Worm (Caenorhabditis elegans) whole organism, L3 larva: ENCODE results near the gene rabs-5.

Experiments
- aly-2 ChIP-seq: fragments of 150-350 bp; optimal IDR thresholded peaks from 2 replicates; lab custom pipeline; 2014; ENCODE audit warnings: missing biosample characterization, missing genetic modification characterization
- ama-1 ChIP-seq: fragments of 150-350 bp; optimal IDR thresholded peaks from 2 replicates; lab custom pipeline; 2018
- ceh-28 ChIP-seq: fragments of 150-350 bp; optimal IDR thresholded peaks from 2 replicates; lab custom pipeline; 2014; ENCODE audit warnings: missing biosample characterization, missing genetic modification reagents, missing genetic modification characterization
- ceh-82 ChIP-seq: fragments of 150-350 bp; optimal IDR thresholded peaks from 2 replicates; lab custom pipeline; 2014; ENCODE audit warnings: missing biosample characterization, missing genetic modification characterization
- ceh-9 ChIP-seq: sonication (generic microtip); optimal IDR thresholded peaks from 2 replicates; lab custom pipeline; 2018; ENCODE audit warnings: missing biosample characterization, missing genetic modification characterization
- daf-12 ChIP-seq: fragments of 150-350 bp; optimal IDR thresholded peaks from 2 replicates; lab custom pipeline; 2014; ENCODE audit warnings: missing biosample characterization, missing genetic modification reagents, missing genetic modification characterization
- egl-27 ChIP-seq: sonication (generic microtip); optimal IDR thresholded peaks from 4 replicates; lab custom pipeline; 2017; ENCODE audit warnings: missing biosample characterization, missing genetic modification reagents, missing genetic modification characterization
- egl-5 ChIP-seq: fragments of 150-350 bp; optimal IDR thresholded peaks from 2 replicates; lab custom pipeline; 2017; ENCODE audit warnings: missing biosample characterization, missing genetic modification reagents, missing genetic modification characterization, inconsistent platforms
- elt-1 ChIP-seq: fragments of 150-350 bp; optimal IDR thresholded peaks from 2 replicates; lab custom pipeline; 2014; ENCODE audit warnings: missing biosample characterization, missing genetic modification characterization
- elt-2 ChIP-seq: sonication (generic microtip); optimal IDR thresholded peaks from 2 replicates; lab custom pipeline; 2016; ENCODE audit warnings: missing genetic modification reagents, mild to moderate bottlenecking, missing genetic modification characterization, missing compliant biosample characterization
- elt-3 ChIP-seq, 3 experiments: fragments of 150-350 bp in 1 of 3; sonication (generic microtip) in 2 of 3; optimal IDR thresholded peaks; 2 replicates in 2 of 3; 4 replicates in 1 of 3; lab custom pipeline; 2014 to 2017; ENCODE audit warnings: missing biosample characterization in 3 of 3, missing genetic modification characterization in 3 of 3
- fkh-10 ChIP-seq: sonication (generic microtip); optimal IDR thresholded peaks from 2 replicates; lab custom pipeline; 2017; ENCODE audit warnings: missing biosample characterization, missing genetic modification reagents, missing genetic modification characterization
- fkh-2 ChIP-seq: fragments of 150-350 bp; optimal IDR thresholded peaks from 2 replicates; lab custom pipeline; 2014; ENCODE audit warnings: missing biosample characterization, missing genetic modification reagents, missing genetic modification characterization
- fos-1 ChIP-seq: fragments of 150-350 bp; optimal IDR thresholded peaks from 2 replicates; lab custom pipeline; 2014; ENCODE audit warnings: missing biosample characterization, missing genetic modification characterization
- hmg-11 ChIP-seq: sonication (generic microtip); optimal IDR thresholded peaks from 2 replicates; lab custom pipeline; 2016; ENCODE audit warnings: missing genetic modification characterization, missing compliant biosample characterization
- jun-1 ChIP-seq: fragments of 150-350 bp; optimal IDR thresholded peaks from 2 replicates; lab custom pipeline; 2014; ENCODE audit warnings: missing biosample characterization, missing genetic modification reagents, missing genetic modification characterization
- lin-15B ChIP-seq: fragments of 150-350 bp; optimal IDR thresholded peaks from 2 replicates; lab custom pipeline; 2014; ENCODE audit warnings: missing biosample characterization, missing genetic modification characterization
- lin-39 ChIP-seq: fragments of 150-350 bp; optimal IDR thresholded peaks from 2 replicates; lab custom pipeline; 2018; ENCODE audit warnings: missing biosample characterization, missing genetic modification reagents, missing genetic modification characterization
- lsy-12 ChIP-seq: sonication (generic microtip); optimal IDR thresholded peaks from 2 replicates; lab custom pipeline; 2016; ENCODE audit warnings: mild to moderate bottlenecking, missing genetic modification characterization, missing compliant biosample characterization
- mdl-1 ChIP-seq: fragments of 150-350 bp; optimal IDR thresholded peaks from 2 replicates; lab custom pipeline; 2014; ENCODE audit warnings: missing biosample characterization, missing genetic modification characterization
- mml-1 ChIP-seq: fragments of 150-350 bp; sonication (generic microtip); optimal IDR thresholded peaks from 3 replicates; lab custom pipeline; 2014; ENCODE audit warnings: missing biosample characterization, missing genetic modification characterization
- nfya-1 ChIP-seq: sonication (generic microtip); optimal IDR thresholded peaks from 2 replicates; lab custom pipeline; 2017; ENCODE audit warnings: missing genetic modification characterization, mild to moderate bottlenecking, missing compliant biosample characterization, antibody characterized with exemption, moderate library complexity; ENCODE audit not compliant: insufficient read depth
- nhr-23 ChIP-seq: fragments of 150-350 bp; optimal IDR thresholded peaks from 2 replicates; lab custom pipeline; 2014; ENCODE audit warnings: missing biosample characterization, missing genetic modification reagents, missing genetic modification characterization
- nhr-237 ChIP-seq: fragments of 150-350 bp; optimal IDR thresholded peaks from 2 replicates; lab custom pipeline; 2014; ENCODE audit warnings: missing biosample characterization, missing genetic modification characterization
- nhr-28 ChIP-seq: fragments of 150-350 bp; optimal IDR thresholded peaks from 2 replicates; lab custom pipeline; 2014; ENCODE audit warnings: missing biosample characterization, missing genetic modification characterization
- nhr-43 ChIP-seq: sonication (generic microtip); optimal IDR thresholded peaks from 2 replicates; lab custom pipeline; 2016; ENCODE audit warnings: mild to moderate bottlenecking, missing genetic modification characterization, missing compliant biosample characterization; ENCODE audit not compliant: poor library complexity, severe bottlenecking
- nhr-67 ChIP-seq: fragments of 150-350 bp; optimal IDR thresholded peaks from 2 replicates; lab custom pipeline; 2014; ENCODE audit warnings: missing biosample characterization, missing genetic modification characterization
- nhr-76 ChIP-seq: fragments of 150-350 bp; sonication (generic microtip); optimal IDR thresholded peaks from 5 replicates; lab custom pipeline; 2014; ENCODE audit warnings: missing biosample characterization, missing genetic modification characterization
- nhr-77 ChIP-seq: fragments of 150-350 bp; optimal IDR thresholded peaks from 2 replicates; lab custom pipeline; 2014; ENCODE audit warnings: missing biosample characterization, missing genetic modification characterization
- pha-4 ChIP-seq: fragments of 150-350 bp; optimal IDR thresholded peaks from 2 replicates; lab custom pipeline; 2014; ENCODE audit warnings: missing biosample characterization, missing genetic modification reagents, missing genetic modification characterization
- pqm-1 ChIP-seq: fragments of 150-350 bp; optimal IDR thresholded peaks from 2 replicates; lab custom pipeline; 2017; ENCODE audit warnings: missing biosample characterization, missing genetic modification characterization, inconsistent platforms
- sea-2 ChIP-seq: fragments of 150-350 bp; sonication (generic microtip); optimal IDR thresholded peaks from 4 replicates; lab custom pipeline; 2014; ENCODE audit warnings: missing biosample characterization, missing genetic modification reagents, missing genetic modification characterization
- skn-1 ChIP-seq: fragments of 150-350 bp; optimal IDR thresholded peaks from 2 replicates; lab custom pipeline; 2014; ENCODE audit warnings: missing biosample characterization, missing genetic modification characterization
- snpc-4 ChIP-seq: fragments of 150-350 bp; optimal IDR thresholded peaks from 2 replicates; lab custom pipeline; 2014; ENCODE audit warnings: missing biosample characterization, missing genetic modification characterization
- tbx-2 ChIP-seq: sonication (generic microtip); optimal IDR thresholded peaks from 2 replicates; lab custom pipeline; 2016; ENCODE audit warnings: mild to moderate bottlenecking, missing genetic modification characterization, missing compliant biosample characterization
- unc-39 ChIP-seq: sonication (generic microtip); optimal IDR thresholded peaks from 4 replicates; lab custom pipeline; 2017; ENCODE audit warnings: missing biosample characterization, missing genetic modification characterization
- unc-62 ChIP-seq: fragments of 150-350 bp; sonication (generic microtip); optimal IDR thresholded peaks from 4 replicates; lab custom pipeline; 2014; ENCODE audit warnings: missing biosample characterization, missing genetic modification reagents, missing genetic modification characterization
- zag-1 ChIP-seq: fragments of 150-350 bp; optimal IDR thresholded peaks from 2 replicates; lab custom pipeline; 2014; ENCODE audit warnings: missing biosample characterization, missing genetic modification characterization
- ztf-11 ChIP-seq: fragments of 150-350 bp; optimal IDR thresholded peaks from 2 replicates; lab custom pipeline; 2014; ENCODE audit warnings: missing biosample characterization, missing genetic modification characterization
- ztf-4 ChIP-seq: fragments of 150-350 bp; optimal IDR thresholded peaks from 2 replicates; lab custom pipeline; 2014; ENCODE audit warnings: missing biosample characterization, missing genetic modification characterization

Gene rabs-5

ce11 chrIV:8133536-8133935 is 26.1 kb upstream of the rabs-5 start, which contains the start of gene sph-1:
Gene sph-1, minus strand, starts transcription at chrIV:8133558.
- peak; percentile 94 for TF ChIP-seq pha-4 (tag; lab: Kevin White, UChicago)
- peak; percentile 59 for TF ChIP-seq ceh-28
- TF ChIP-seq ztf-11 (tag; lab: Kevin White, UChicago): no peak
- TF ChIP-seq egl-27: peak; percentile 55
- no peak for TF ChIP-seq aly-2 (tag; lab: Kevin White, UChicago)
- TF ChIP-seq elt-1 (tag; lab: Kevin White, UChicago): no peak
- TF ChIP-seq nfya-1: peak; percentile 25
- no peak for TF ChIP-seq nhr-237 (tag; lab: Kevin White, UChicago)
- no peak for TF ChIP-seq tbx-2 (tag; lab: Kevin White, UChicago)
- no peak for TF ChIP-seq unc-62 (GFP tag; lab: Kevin White, UChicago)
- TF ChIP-seq nhr-23 (tag; lab: Kevin White, UChicago): peak; percentile 36
- TF ChIP-seq fos-1 (tag; lab: Kevin White, UChicago): no peak
- TF ChIP-seq fkh-2 (tag; lab: Kevin White, UChicago): no peak
- no peak for TF ChIP-seq nhr-67 (tag; lab: Kevin White, UChicago)
- TF ChIP-seq hmg-11 (tag; lab: Kevin White, UChicago): no peak
- peak; percentile 73 for TF ChIP-seq elt-2 (tag; lab: Kevin White, UChicago)
- no peak for TF ChIP-seq sea-2
- no peak for TF ChIP-seq skn-1 (tag; lab: Kevin White, UChicago)
- TF ChIP-seq daf-12 (tag; lab: Kevin White, UChicago): no peak
- no peak for TF ChIP-seq fkh-10 (GFP tag; lab: Kevin White, UChicago)
- peak; percentile 47 for TF ChIP-seq nhr-43 (tag; lab: Kevin White, UChicago)
- peak; percentile 21 for TF ChIP-seq jun-1 (tag; lab: Kevin White, UChicago)
- TF ChIP-seq pqm-1: peak; percentile 55
- no peak for TF ChIP-seq lsy-12 (tag; lab: Kevin White, UChicago)

ce11 chrIV:8130131-8130611 is 22.8 kb upstream of the rabs-5 start, which contains the start of the genes ndub-11 and moc-3:
Gene ndub-11, minus strand, starts transcription at chrIV:8130231.
Gene moc-3, plus strand, starts transcription at chrIV:8130561.
- TF ChIP-seq snpc-4: peak; percentile 12
- TF ChIP-seq nfya-1: peak; percentile 11
- no peak for TF ChIP-seq ceh-82

- TF ChIP-seq egl-5 (tag; lab: Kevin White, UChicago) (no peak), nhr-76 (tag; lab: Kevin White, UChicago) (no peak), unc-39 (tag; lab: Kevin White, UChicago) (no peak), elt-3 (tag; optimal IDR thresholded peaks at IDR 0.05; lab: Kevin White, UChicago) (no peak), skn-1 (tag; lab: Kevin White, UChicago) (no peak), nhr-77 (tag; lab: Kevin White, UChicago) (no peak), mml-1 (no peak), nfya-1 (no peak), pha-4 (tag; lab: Kevin White, UChicago) (no peak), nhr-28 (tag; lab: Kevin White, UChicago) (no peak), lin-39 (no peak), nhr-237 (tag; lab: Kevin White, UChicago) (no peak), lsy-12 (tag; lab: Kevin White, UChicago) (no peak), ceh-82 (no peak)
These were observed 20.0 kb upstream of the rabs-5 start for ce11 chrIV:8127430-8127829.

ce11 chrIV:8126902-8127301 is 19.5 kb upstream of the rabs-5 start, which contains the start of gene ceph-41:
Gene ceph-41, plus strand, starts transcription at chrIV:8127202.
- no peak for TF ChIP-seq fos-1 (tag; lab: Kevin White, UChicago)
- no peak for TF ChIP-seq ceh-9 (tag; lab: Kevin White, UChicago)
- TF ChIP-seq fkh-10 (GFP tag; lab: Kevin White, UChicago): no peak
- no peak for TF ChIP-seq jun-1 (tag; lab: Kevin White, UChicago)
- TF ChIP-seq egl-5 (tag; lab: Kevin White, UChicago): no peak
- TF ChIP-seq pqm-1: no peak
- TF ChIP-seq hmg-11 (tag; lab: Kevin White, UChicago): no peak
- no peak for TF ChIP-seq zag-1 (tag; lab: Kevin White, UChicago)
- TF ChIP-seq lin-39: no peak
- no peak for TF ChIP-seq mdl-1 (tag; lab: Kevin White, UChicago)
- no peak for TF ChIP-seq lin-15B (tag; lab: Kevin White, UChicago)
- TF ChIP-seq ztf-11 (tag; lab: Kevin White, UChicago): no peak
- TF ChIP-seq ama-1 (lab: Kevin White, UChicago): no peak
- no peak for TF ChIP-seq nhr-67 (tag; lab: Kevin White, UChicago)
- no peak for TF ChIP-seq nhr-237 (tag; lab: Kevin White, UChicago)
- no peak for TF ChIP-seq ztf-4 (tag; lab: Kevin White, UChicago)
- no peak for TF ChIP-seq daf-12 (tag; lab: Kevin White, UChicago)
